Fruit fly (Drosophila melanogaster) whole organism, prepupa: ENCODE results near the gene Pgant5.

Experiments used
- CG10631 ChIP-seq: fragments of 200-800 bp; sonication (Bioruptor generic); optimal IDR thresholded peaks from 2 replicates; lab custom pipeline; 2016; ENCODE audit warnings: missing biosample characterization, missing genetic modification characterization
- CG10669 ChIP-seq: fragments of 200-800 bp; sonication (Bioruptor generic); optimal IDR thresholded peaks from 3 replicates; lab custom pipeline; 2018; ENCODE audit warnings: missing biosample characterization, mild to moderate bottlenecking, missing genetic modification characterization, moderate library complexity
- CG11294 ChIP-seq: fragments of 200-800 bp; sonication (Bioruptor generic); IDR thresholded peaks from 2 replicates; pipeline ENCODE4 v1.3.6; 2022; ENCODE audit warnings: missing biosample characterization, missing genetic modification characterization
- CG11762 ChIP-seq: fragments of 200-800 bp; sonication (Bioruptor generic); optimal IDR thresholded peaks from 3 replicates; lab custom pipeline; 2016; ENCODE audit warnings: missing biosample characterization, missing genetic modification characterization; ENCODE audit not compliant: insufficient read depth
- CG11902 ChIP-seq: fragments of 200-800 bp; sonication (Bioruptor generic); optimal IDR thresholded peaks from 3 replicates; lab custom pipeline; 2016; ENCODE audit warnings: missing biosample characterization, missing genetic modification characterization
- CG15336 ChIP-seq: fragments of 200-800 bp; sonication (Bioruptor generic); IDR thresholded peaks from 2 replicates; pipeline ENCODE4 v1.3.6; 2022; ENCODE audit warnings: missing biosample characterization, missing genetic modification characterization
- CG1621 ChIP-seq: fragments of 200-800 bp; sonication (Bioruptor generic); optimal IDR thresholded peaks from 3 replicates; lab custom pipeline; 2018; ENCODE audit warnings: missing biosample characterization, mild to moderate bottlenecking, missing genetic modification characterization
- CG16779 ChIP-seq: fragments of 200-800 bp; sonication (Bioruptor generic); optimal IDR thresholded peaks from 3 replicates; lab custom pipeline; 2017; ENCODE audit warnings: missing biosample characterization, mild to moderate bottlenecking, missing genetic modification characterization
- CG32006 ChIP-seq: fragments of 200-800 bp; sonication (Bioruptor generic); optimal IDR thresholded peaks from 3 replicates; lab custom pipeline; 2017; ENCODE audit warnings: missing biosample characterization, mild to moderate bottlenecking, missing genetic modification characterization
- CG34406 ChIP-seq: fragments of 200-800 bp; sonication (Bioruptor generic); optimal IDR thresholded peaks from 3 replicates; lab custom pipeline; 2016; ENCODE audit warnings: missing biosample characterization, missing genetic modification characterization
- CG3919 ChIP-seq: fragments of 200-800 bp; sonication (Bioruptor generic); optimal IDR thresholded peaks from 3 replicates; lab custom pipeline; 2016; ENCODE audit warnings: missing biosample characterization, missing genetic modification characterization
- CG6276 ChIP-seq: fragments of 200-800 bp; sonication (Bioruptor generic); optimal IDR thresholded peaks from 2 replicates; lab custom pipeline; 2017; ENCODE audit warnings: missing biosample characterization, mild to moderate bottlenecking, missing genetic modification characterization
- CG6792 ChIP-seq: fragments of 200-800 bp; sonication (Bioruptor generic); optimal IDR thresholded peaks from 3 replicates; lab custom pipeline; 2016; ENCODE audit warnings: missing biosample characterization, missing genetic modification characterization
- CG6854 ChIP-seq: fragments of 200-800 bp; sonication (Bioruptor generic); optimal IDR thresholded peaks from 2 replicates; lab custom pipeline; 2017; ENCODE audit warnings: missing biosample characterization, mild to moderate bottlenecking, missing genetic modification characterization
- CG7368 ChIP-seq: fragments of 200-800 bp; sonication (Bioruptor generic); optimal IDR thresholded peaks from 3 replicates; lab custom pipeline; 2016; ENCODE audit warnings: missing biosample characterization, missing genetic modification characterization
- CG8119 ChIP-seq: fragments of 200-800 bp; sonication (Bioruptor generic); IDR thresholded peaks from 3 replicates; pipeline ENCODE4 v1.3.6; 2022; ENCODE audit warnings: missing biosample characterization, missing genetic modification characterization
- CG8632 ChIP-seq: fragments of 200-800 bp; sonication (Bioruptor generic); optimal IDR thresholded peaks from 3 replicates; lab custom pipeline; 2016; ENCODE audit warnings: missing biosample characterization, missing genetic modification characterization
- CG9139 ChIP-seq: fragments of 200-800 bp; sonication (Bioruptor generic); optimal IDR thresholded peaks from 3 replicates; lab custom pipeline; 2017; ENCODE audit warnings: missing biosample characterization, mild to moderate bottlenecking, missing genetic modification characterization
- Eip75B ChIP-seq: fragments of 200-800 bp; sonication (Bioruptor generic); optimal IDR thresholded peaks from 3 replicates; lab custom pipeline; 2016; ENCODE audit warnings: missing biosample characterization, missing genetic modification characterization
- Eip78C ChIP-seq: fragments of 200-800 bp; sonication (Bioruptor generic); peaks from one replicate; lab custom pipeline; 2016; ENCODE audit warnings: missing biosample characterization, missing genetic modification characterization
- Eip93F ChIP-seq: fragments of 200-800 bp; sonication (Bioruptor generic); optimal IDR thresholded peaks from 2 replicates; lab custom pipeline; 2016; ENCODE audit warnings: missing biosample characterization, mild to moderate bottlenecking, missing genetic modification characterization
- Ets21C ChIP-seq: fragments of 200-800 bp; sonication (Bioruptor generic); optimal IDR thresholded peaks from 3 replicates; lab custom pipeline; 2016; ENCODE audit warnings: missing biosample characterization, missing genetic modification characterization
- Ets96B ChIP-seq: fragments of 200-800 bp; optimal IDR thresholded peaks from 2 replicates; lab custom pipeline; 2019; ENCODE audit warnings: missing biosample characterization, mild to moderate bottlenecking, missing genetic modification characterization, moderate library complexity
- Gug ChIP-seq: fragments of 200-800 bp; sonication (Bioruptor generic); IDR thresholded peaks from 2 replicates; pipeline ENCODE4 v1.3.6; 2022; ENCODE audit warnings: missing biosample characterization, missing genetic modification characterization
- Hr39 ChIP-seq: fragments of 200-800 bp; sonication (Bioruptor generic); optimal IDR thresholded peaks from 2 replicates; lab custom pipeline; 2016; ENCODE audit warnings: missing biosample characterization, missing genetic modification characterization
- Hr4 ChIP-seq: fragments of 200-800 bp; sonication (Bioruptor generic); optimal IDR thresholded peaks from 3 replicates; lab custom pipeline; 2016; ENCODE audit warnings: missing biosample characterization, missing genetic modification characterization
- Lpt ChIP-seq: fragments of 200-800 bp; sonication (Bioruptor generic); optimal IDR thresholded peaks from 3 replicates; lab custom pipeline; 2016; ENCODE audit warnings: missing biosample characterization, missing genetic modification characterization
- Met ChIP-seq: fragments of 200-800 bp; sonication (Bioruptor generic); optimal IDR thresholded peaks from 3 replicates; lab custom pipeline; 2016; ENCODE audit warnings: missing biosample characterization, missing genetic modification characterization
- Smox ChIP-seq: fragments of 200-800 bp; sonication (Bioruptor generic); optimal IDR thresholded peaks from 3 replicates; lab custom pipeline; 2016; ENCODE audit warnings: missing biosample characterization, missing genetic modification characterization
- Sox102F ChIP-seq: fragments of 200-800 bp; sonication (Bioruptor generic); optimal IDR thresholded peaks from 2 replicates; lab custom pipeline; 2016; ENCODE audit warnings: missing biosample characterization, mild to moderate bottlenecking, missing genetic modification characterization
- Sox14 ChIP-seq: fragments of 200-800 bp; sonication (Bioruptor generic); optimal IDR thresholded peaks from 3 replicates; lab custom pipeline; 2016; ENCODE audit warnings: missing biosample characterization, missing genetic modification characterization
- Sox15 ChIP-seq: fragments of 200-800 bp; sonication (Bioruptor generic); optimal IDR thresholded peaks from 3 replicates; lab custom pipeline; 2016; ENCODE audit warnings: missing biosample characterization, missing genetic modification characterization
- acj6 ChIP-seq: fragments of 200-800 bp; sonication (Bioruptor generic); optimal IDR thresholded peaks from 3 replicates; lab custom pipeline; 2016; ENCODE audit warnings: missing biosample characterization, missing genetic modification characterization
- cyc ChIP-seq: fragments of 200-800 bp; sonication (Bioruptor generic); optimal IDR thresholded peaks from 3 replicates; lab custom pipeline; 2016; ENCODE audit warnings: missing biosample characterization, missing genetic modification characterization
- dac ChIP-seq: fragments of 200-800 bp; sonication (Bioruptor generic); optimal IDR thresholded peaks from 2 replicates; lab custom pipeline; 2017; ENCODE audit warnings: missing biosample characterization, mild to moderate bottlenecking, missing genetic modification characterization
- dsx ChIP-seq: fragments of 200-800 bp; optimal IDR thresholded peaks from 3 replicates; lab custom pipeline; 2019; ENCODE audit warnings: missing biosample characterization, mild to moderate bottlenecking, missing genetic modification characterization, moderate library complexity; ENCODE audit not compliant: poor library complexity, severe bottlenecking
- eg ChIP-seq: fragments of 200-800 bp; sonication (Bioruptor generic); IDR thresholded peaks from 3 replicates; pipeline ENCODE4 v1.3.6; 2022; ENCODE audit warnings: missing biosample characterization, missing genetic modification characterization
- esn ChIP-seq: fragments of 200-800 bp; sonication (Bioruptor generic); optimal IDR thresholded peaks from 2 replicates; lab custom pipeline; 2016; ENCODE audit warnings: missing biosample characterization, mild to moderate bottlenecking, missing genetic modification characterization, moderate library complexity
- fd85E ChIP-seq: fragments of 200-800 bp; sonication (Bioruptor generic); optimal IDR thresholded peaks from 3 replicates; lab custom pipeline; 2016; ENCODE audit warnings: missing biosample characterization, missing genetic modification characterization
- fkh ChIP-seq: fragments of 200-800 bp; sonication (Bioruptor generic); optimal IDR thresholded peaks from 3 replicates; lab custom pipeline; 2017; ENCODE audit warnings: missing biosample characterization, mild to moderate bottlenecking, missing genetic modification characterization, moderate library complexity
- lz ChIP-seq: fragments of 200-800 bp; sonication (Bioruptor generic); optimal IDR thresholded peaks from 3 replicates; lab custom pipeline; 2016; ENCODE audit warnings: missing biosample characterization, missing genetic modification characterization
- net ChIP-seq: fragments of 200-800 bp; sonication (Bioruptor generic); optimal IDR thresholded peaks from 3 replicates; lab custom pipeline; 2016; ENCODE audit warnings: missing biosample characterization, missing genetic modification characterization
- pdm3 ChIP-seq: fragments of 200-800 bp; sonication (Bioruptor generic); optimal IDR thresholded peaks from 3 replicates; lab custom pipeline; 2016; ENCODE audit warnings: missing biosample characterization, missing genetic modification characterization
- salr ChIP-seq, 2 experiments: fragments of 200-800 bp; sonication (Bioruptor generic); optimal IDR thresholded peaks; 3 replicates each; lab custom pipeline; 2016 to 2018; ENCODE audit warnings: missing biosample characterization in 2 of 2, missing genetic modification characterization in 2 of 2, mild to moderate bottlenecking in 1 of 2
- spab ChIP-seq: fragments of 200-800 bp; sonication (Bioruptor generic); optimal IDR thresholded peaks from 2 replicates; lab custom pipeline; 2017; ENCODE audit warnings: missing biosample characterization, mild to moderate bottlenecking, missing genetic modification characterization, missing genetic modification reagents
- svp ChIP-seq: fragments of 200-800 bp; sonication (Bioruptor generic); peaks from one replicate; lab custom pipeline; 2016; ENCODE audit warnings: missing biosample characterization, missing genetic modification characterization
- vri ChIP-seq: fragments of 200-800 bp; sonication (Bioruptor generic); optimal IDR thresholded peaks from 3 replicates; lab custom pipeline; 2016; ENCODE audit warnings: missing biosample characterization, mild to moderate bottlenecking, missing genetic modification characterization

Pgant5 gene

DNA sequence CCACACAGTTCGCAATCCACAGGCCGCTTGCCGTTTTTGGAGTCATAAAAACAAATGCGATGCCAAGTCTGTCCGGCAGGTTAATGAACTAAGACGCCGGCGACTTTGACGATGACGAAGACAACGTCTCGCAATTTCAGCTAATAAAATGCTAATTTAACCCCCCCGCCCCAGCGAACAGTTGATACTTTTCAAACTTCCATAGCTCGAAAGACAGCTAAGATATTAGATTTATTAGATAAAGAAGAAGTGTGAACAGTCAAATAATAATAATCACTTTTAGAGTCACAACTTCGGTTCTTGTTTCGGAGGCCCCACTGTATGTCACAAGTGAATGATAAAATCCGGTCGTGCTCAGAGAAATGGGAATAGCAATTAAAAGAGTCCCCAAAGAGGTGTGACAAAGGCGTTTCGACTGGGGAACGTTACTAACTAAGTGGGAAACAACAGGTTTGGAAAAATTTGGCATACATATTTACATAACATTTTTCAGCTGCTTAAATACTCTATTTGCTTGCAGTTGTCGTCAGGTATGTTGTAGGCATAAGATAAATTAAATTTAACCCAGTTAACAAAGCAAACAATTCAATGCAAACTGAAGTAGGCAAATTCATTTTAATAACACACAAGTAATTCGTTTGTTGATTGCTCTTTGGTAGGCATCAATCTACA lies 8.7 kb downstream of the Pgant5 start (continued):
- peak; percentile 52 for TF ChIP-seq lz (GFP tag; lab: Kevin White, UChicago)
- TF ChIP-seq CG34406 (GFP tag; lab: Kevin White, UChicago) = no peak
- TF ChIP-seq CG7368 (GFP tag; lab: Kevin White, UChicago) = no peak
- no peak for TF ChIP-seq Sox102F
- TF ChIP-seq CG10631 = no peak
- peak; percentile 43 for TF ChIP-seq svp (GFP tag; lab: Kevin White, UChicago)
- TF ChIP-seq acj6 (GFP tag; lab: Kevin White, UChicago) = no peak
- TF ChIP-seq Met (GFP tag; lab: Kevin White, UChicago) = peak; percentile 47
- TF ChIP-seq dsx (GFP tag; lab: Kevin White, UChicago) = no peak
- TF ChIP-seq eg (GFP tag; lab: Robert Waterston, UW) = no peak
- peak; percentile 19 for TF ChIP-seq Ets21C (GFP tag; lab: Kevin White, UChicago)
- no peak for TF ChIP-seq CG10669 (GFP tag; lab: Kevin White, UChicago)
- no peak for TF ChIP-seq Eip93F (GFP tag; lab: Kevin White, UChicago)
- no peak for TF ChIP-seq Hr4 (GFP tag; lab: Kevin White, UChicago)

DNA sequence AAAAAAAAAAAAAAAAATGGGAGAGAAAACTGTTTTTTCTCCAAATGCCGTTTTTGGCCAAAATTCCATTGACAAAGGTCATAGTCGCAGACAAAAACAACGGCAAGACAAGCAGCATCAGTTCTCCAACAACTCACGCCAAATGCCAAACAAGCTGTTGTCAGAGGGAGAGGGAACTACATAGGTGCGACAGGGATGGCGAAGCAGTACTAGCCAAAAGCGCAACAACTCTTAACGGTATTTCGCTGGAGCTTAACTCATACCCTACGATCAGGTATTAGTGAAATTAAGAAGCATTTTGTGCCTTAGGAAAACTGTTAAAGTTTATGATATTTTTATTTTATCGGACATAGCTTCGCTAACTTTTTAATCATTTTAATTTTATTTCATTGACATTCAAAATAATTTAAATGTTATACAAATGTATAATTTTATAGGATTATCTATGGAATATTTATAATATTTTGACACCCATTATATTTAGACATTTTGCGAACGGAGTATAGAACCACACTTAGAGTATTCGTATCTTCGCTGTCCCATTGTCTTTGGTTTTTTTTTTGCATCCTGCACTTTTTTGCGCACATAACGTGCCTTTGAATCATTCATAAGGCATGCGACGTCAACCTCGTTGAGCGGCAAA lies 13.0 kb downstream of the Pgant5 start:
- TF ChIP-seq Sox14 (GFP tag; lab: Kevin White, UChicago) (peak; percentile 49), CG1621 (tag; lab: Kevin White, UChicago) (peak; percentile 58), CG8119 (GFP tag; lab: Robert Waterston, UW) (peak; percentile 96), CG6276 (GFP tag; lab: Kevin White, UChicago) (peak; percentile 95), cyc (no peak), Smox (GFP tag; lab: Kevin White, UChicago) (no peak), Lpt (GFP tag; lab: Kevin White, UChicago) (peak; percentile 87), CG15336 (GFP tag; lab: Robert Waterston, UW) (peak; percentile 95), net (GFP tag; lab: Kevin White, UChicago) (peak; percentile 77), CG6854 (GFP tag; lab: Kevin White, UChicago) (no peak), svp (GFP tag; lab: Kevin White, UChicago) (no peak), spab (peak; percentile 80), Eip78C (GFP tag; lab: Kevin White, UChicago) (peak; percentile 93), CG11902 (GFP tag; lab: Kevin White, UChicago) (no peak), salr (GFP tag; optimal IDR thresholded peaks at IDR 0.05; lab: Kevin White, UChicago) (peak in 1 of 2 experiments; percentile 92), Hr39 (GFP tag; lab: Kevin White, UChicago) (no peak), fkh (GFP tag; lab: Kevin White, UChicago) (no peak), CG9139 (peak; percentile 77), CG11762 (GFP tag; lab: Kevin White, UChicago) (peak; percentile 70), CG8632 (GFP tag; lab: Kevin White, UChicago) (peak; percentile 64), CG34406 (GFP tag; lab: Kevin White, UChicago) (peak; percentile 52), CG3919 (peak; percentile 81), esn (GFP tag; lab: Kevin White, UChicago) (no peak), dac (GFP tag; lab: Kevin White, UChicago) (peak; percentile 82), vri (GFP tag; lab: Kevin White, UChicago) (no peak), Gug (GFP tag; lab: Robert Waterston, UW) (peak; percentile 85), Met (GFP tag; lab: Kevin White, UChicago) (no peak), Sox102F (no peak), CG6792 (GFP tag; lab: Kevin White, UChicago) (peak; percentile 53), CG10631 (peak; percentile 83), pdm3 (GFP tag; lab: Kevin White, UChicago) (no peak), Eip75B (GFP tag; lab: Kevin White, UChicago) (peak; percentile 56), eg (GFP tag; lab: Robert Waterston, UW) (peak; percentile 72; the same call in 1 of the 3 replicates), Ets96B (tag; lab: Kevin White, UChicago) (peak; percentile 82), CG7368 (GFP tag; lab: Kevin White, UChicago) (peak; percentile 44), fd85E (GFP tag; lab: Kevin White, UChicago) (no peak), CG16779 (peak; percentile 70), Hr4 (GFP tag; lab: Kevin White, UChicago) (peak; percentile 85), Eip93F (GFP tag; lab: Kevin White, UChicago) (no peak), Sox15 (no peak), CG32006 (GFP tag; lab: Kevin White, UChicago) (peak; percentile 97), CG11294 (GFP tag; lab: Robert Waterston, UW) (peak; percentile 77)
